Worm (Caenorhabditis elegans) whole organism, dauer: ENCODE measurements around the gene rps-13.

ENCODE experiments used
- unc-62 ChIP-seq: sonication (generic microtip); optimal IDR thresholded peaks from 2 replicates; lab custom pipeline; 2017; ENCODE audit warnings: missing biosample characterization, missing genetic modification reagents, missing genetic modification characterization

rps-13 gene

ce11 chrIII:6331211-6331782, 43.5 kb downstream of the rps-13 start, which contains the start of gene C56G2.4:
Gene C56G2.4, plus strand, starts transcription at chrIII:6331732.
- TF ChIP-seq unc-62 (GFP tag; lab: Kevin White, UChicago) = no peak

ce11 chrIII:6324139-6324538, 50.7 kb downstream of the rps-13 start, which contains the start of gene C56G2.5:
Gene C56G2.5, minus strand, starts transcription at chrIII:6324239.
- no peak for TF ChIP-seq unc-62 (GFP tag; lab: Kevin White, UChicago)
